Fruit fly (Drosophila melanogaster): ENCODE measurements around the gene Tim17a2.

dm6 chr3R:5309234-5309798, 46.8 kb upstream of the Tim17a2 start:
- TF ChIP-seq CG8478 (optimal IDR thresholded peaks at IDR 0.05) (no peak), CTCF (optimal IDR thresholded peaks at IDR 0.05) (no peak)

All from S2 (cell line).